Fruit fly (Drosophila melanogaster): Measurements from ENCODE around the gene Tim17a2.

Gene Tim17a2

dm6 chr3R:5211901-5212758, 50.4 kb downstream of the Tim17a2 start:
- TF ChIP-seq esn (GFP tag; optimal IDR thresholded peaks at IDR 0.05) = peak; percentile 37
- TF ChIP-seq cyc (GFP tag; optimal IDR thresholded peaks at IDR 0.05) = no peak
- TF ChIP-seq CG9139 (GFP tag; optimal IDR thresholded peaks at IDR 0.05) = peak; percentile 18
- TF ChIP-seq CG6276 (GFP tag; optimal IDR thresholded peaks at IDR 0.05) = peak; percentile 23
- TF ChIP-seq CG6163 (GFP tag; IDR thresholded peaks at IDR 0.05) = peak; percentile 28; the same call in 1 of the 3 replicates
- peak; percentile 36 for TF ChIP-seq CG1621 (tag; optimal IDR thresholded peaks at IDR 0.05)
- TF ChIP-seq CG6808 (GFP tag; optimal IDR thresholded peaks at IDR 0.05) = peak; percentile 72
- no peak for TF ChIP-seq CG6854 (GFP tag; optimal IDR thresholded peaks at IDR 0.05)
- TF ChIP-seq Hr4 (GFP tag; optimal IDR thresholded peaks at IDR 0.05) = peak; percentile 10
- peak; percentile 65 for TF ChIP-seq CG3032 (tag; optimal IDR thresholded peaks at IDR 0.05)
- peak; percentile 73 for TF ChIP-seq Eip78C (GFP tag)
- TF ChIP-seq CG7368 (GFP tag; optimal IDR thresholded peaks at IDR 0.05) = no peak
- TF ChIP-seq svp (GFP tag) = peak; percentile 79
- TF ChIP-seq CG11902 (GFP tag; optimal IDR thresholded peaks at IDR 0.05) = no peak
- no peak for TF ChIP-seq net (GFP tag; optimal IDR thresholded peaks at IDR 0.05)
- peak; percentile 63 for TF ChIP-seq CG10669 (GFP tag; optimal IDR thresholded peaks at IDR 0.05)
- peak; percentile 65 for TF ChIP-seq Ets96B (tag; optimal IDR thresholded peaks at IDR 0.05)
- peak; percentile 26 for TF ChIP-seq Met (GFP tag; optimal IDR thresholded peaks at IDR 0.05)
- peak; percentile 50 for TF ChIP-seq CG10631 (GFP tag; optimal IDR thresholded peaks at IDR 0.05)
- no peak for TF ChIP-seq Eip93F (GFP tag; optimal IDR thresholded peaks at IDR 0.05)
- no peak for TF ChIP-seq fd85E (GFP tag; optimal IDR thresholded peaks at IDR 0.05)
- peak; percentile 18 for TF ChIP-seq CG11762 (GFP tag; optimal IDR thresholded peaks at IDR 0.05; ENCODE audit: insufficient read depth)
- TF ChIP-seq fd59A (GFP tag; optimal IDR thresholded peaks at IDR 0.05) = peak; percentile 56
- TF ChIP-seq Hr38 (GFP tag; optimal IDR thresholded peaks at IDR 0.05) = no peak
- TF ChIP-seq CG15336 (GFP tag; IDR thresholded peaks at IDR 0.05) = 0 out of 2 replicates have a peak, but pooled peaks have one; percentile 35
- peak; percentile 2 for TF ChIP-seq Hr39 (GFP tag; optimal IDR thresholded peaks at IDR 0.05)
- peak; percentile 65 for TF ChIP-seq CG3919 (GFP tag; optimal IDR thresholded peaks at IDR 0.05)
- peak; percentile 65 to 69 for TF ChIP-seq ss (GFP tag; optimal IDR thresholded peaks at IDR 0.05)
- TF ChIP-seq topi (GFP tag; optimal IDR thresholded peaks at IDR 0.05) = peak; percentile 23
- TF ChIP-seq CG6792 (GFP tag; optimal IDR thresholded peaks at IDR 0.05) = peak; percentile 25
- TF ChIP-seq lz (GFP tag; optimal IDR thresholded peaks at IDR 0.05) = peak; percentile 13
- TF ChIP-seq Gug (GFP tag; IDR thresholded peaks at IDR 0.05) = 0 out of 2 replicates have a peak, but pooled peaks have one; percentile 16
- peak; percentile 50 for TF ChIP-seq dsx (GFP tag; optimal IDR thresholded peaks at IDR 0.05; ENCODE audit: poor library complexity, severe bottlenecking)
- TF ChIP-seq CG16779 (tag; optimal IDR thresholded peaks at IDR 0.05) = peak; percentile 18
- peak in 1 of 2 experiments; percentile 20 for TF ChIP-seq salr (GFP tag; optimal IDR thresholded peaks at IDR 0.05)
- peak; percentile 49 for TF ChIP-seq spab (GFP tag; optimal IDR thresholded peaks at IDR 0.05)
- peak; percentile 41 for TF ChIP-seq acj6 (GFP tag; optimal IDR thresholded peaks at IDR 0.05)
- TF ChIP-seq OdsH (GFP tag; optimal IDR thresholded peaks at IDR 0.05) = peak; percentile 49
- TF ChIP-seq achi (GFP tag; optimal IDR thresholded peaks at IDR 0.05) = peak; percentile 43
- no peak for TF ChIP-seq dac (GFP tag; optimal IDR thresholded peaks at IDR 0.05)
- peak; percentile 27 for TF ChIP-seq CG8632 (GFP tag; optimal IDR thresholded peaks at IDR 0.05)
- peak; percentile 71 for TF ChIP-seq Eip75B (GFP tag; optimal IDR thresholded peaks at IDR 0.05)
- 0 out of 3 replicates have a peak, but pooled peaks have one; percentile 39 for TF ChIP-seq CG8119 (GFP tag; IDR thresholded peaks at IDR 0.05)
- peak; percentile 65 for TF ChIP-seq Sox14 (GFP tag; optimal IDR thresholded peaks at IDR 0.05)
- TF ChIP-seq CG31627 (GFP tag; optimal IDR thresholded peaks at IDR 0.05) = peak; percentile 26
- peak; percentile 52 for TF ChIP-seq CG32006 (GFP tag; optimal IDR thresholded peaks at IDR 0.05)
- TF ChIP-seq pdm3 (GFP tag; optimal IDR thresholded peaks at IDR 0.05) = peak; percentile 49
- no peak for TF ChIP-seq CG4318 (GFP tag; optimal IDR thresholded peaks at IDR 0.05)
- peak; percentile 9 for TF ChIP-seq CG34406 (GFP tag; optimal IDR thresholded peaks at IDR 0.05)
